Worm (Caenorhabditis elegans) whole organism, L1 larva: ENCODE results near the gene T16G1.3.

Experiments used
- C04F5.9 ChIP-seq: sonication (generic microtip); optimal IDR thresholded peaks from 2 replicates; lab custom pipeline; 2016; ENCODE audit warnings: missing genetic modification characterization, missing compliant biosample characterization
- C16A3.4 ChIP-seq: fragments of 150-350 bp; optimal IDR thresholded peaks from 2 replicates; lab custom pipeline; 2014; ENCODE audit warnings: missing biosample characterization, missing genetic modification characterization
- F16B12.6 ChIP-seq: fragments of 150-350 bp; optimal IDR thresholded peaks from 2 replicates; lab custom pipeline; 2014; ENCODE audit warnings: missing biosample characterization, missing genetic modification characterization
- Y116A8C.19 ChIP-seq: sonication (generic microtip); optimal IDR thresholded peaks from 2 replicates; lab custom pipeline; 2016; ENCODE audit warnings: missing compliant biosample characterization, missing genetic modification characterization, borderline replicate concordance
- aly-2 ChIP-seq: fragments of 150-350 bp; optimal IDR thresholded peaks from 2 replicates; lab custom pipeline; 2014; ENCODE audit warnings: missing biosample characterization, missing genetic modification characterization
- ama-1 ChIP-seq: fragments of 150-350 bp; optimal IDR thresholded peaks from 2 replicates; lab custom pipeline; 2014
- blmp-1 ChIP-seq: fragments of 150-350 bp; optimal IDR thresholded peaks from 2 replicates; lab custom pipeline; 2014; ENCODE audit warnings: missing biosample characterization, missing genetic modification characterization
- ceh-82 ChIP-seq, 3 experiments: fragments of 150-350 bp in 1 of 3; sonication (generic microtip) in 2 of 3; optimal IDR thresholded peaks; 2 replicates each; lab custom pipeline; 2014 to 2017; ENCODE audit warnings: missing biosample characterization in 3 of 3, missing genetic modification characterization in 3 of 3
- ceh-90 ChIP-seq: sonication (generic microtip); optimal IDR thresholded peaks from 2 replicates; lab custom pipeline; 2016; ENCODE audit warnings: missing genetic modification characterization, missing compliant biosample characterization
- dpl-1 ChIP-seq, 3 experiments: fragments of 150-350 bp in 2 of 3; sonication (generic microtip) in 1 of 3; optimal IDR thresholded peaks; 2 replicates each; lab custom pipeline; 2014 to 2017; ENCODE audit warnings: missing biosample characterization in 3 of 3, missing genetic modification characterization in 3 of 3, missing genetic modification reagents in 3 of 3
- dsc-1 ChIP-seq: sonication (generic microtip); optimal IDR thresholded peaks from 2 replicates; lab custom pipeline; 2016; ENCODE audit warnings: mild to moderate bottlenecking, missing genetic modification characterization, missing compliant biosample characterization
- efl-1 ChIP-seq, 4 experiments: fragments of 150-350 bp; optimal IDR thresholded peaks in 3 of 4; peaks in 1 of 4; 1 replicate in 1 of 4; 2 replicates in 3 of 4; lab custom pipeline; 2014; ENCODE audit warnings: missing biosample characterization in 2 of 4, missing genetic modification characterization in 2 of 4, missing genetic modification reagents in 2 of 4
- egl-27 ChIP-seq, 2 experiments: fragments of 150-350 bp in 1 of 2; sonication (generic microtip); optimal IDR thresholded peaks; 3 replicates each; lab custom pipeline; 2017 to 2018; ENCODE audit warnings: missing biosample characterization in 2 of 2, missing genetic modification characterization in 2 of 2, missing genetic modification reagents in 2 of 2
- elt-3 ChIP-seq, 6 experiments: fragments of 150-350 bp in 1 of 6; sonication (generic microtip); optimal IDR thresholded peaks; 2 replicates each; lab custom pipeline; 2017 to 2018; ENCODE audit warnings: missing biosample characterization in 6 of 6, missing genetic modification characterization in 6 of 6, inconsistent platforms in 1 of 6
- hlh-17 ChIP-seq: fragments of 200-800 bp; sonication (Bioruptor generic); optimal IDR thresholded peaks from 2 replicates; lab custom pipeline; 2018; ENCODE audit warnings: missing genetic modification characterization, mild to moderate bottlenecking, missing compliant biosample characterization, moderate library complexity, borderline replicate concordance
- hlh-4 ChIP-seq: sonication (generic microtip); optimal IDR thresholded peaks from 2 replicates; lab custom pipeline; 2016; ENCODE audit warnings: mild to moderate bottlenecking, missing genetic modification characterization, missing compliant biosample characterization
- hpl-2 ChIP-seq: fragments of 150-350 bp; optimal IDR thresholded peaks from 2 replicates; lab custom pipeline; 2014; ENCODE audit warnings: missing biosample characterization, missing genetic modification reagents, missing genetic modification characterization
- lin-14 ChIP-seq: fragments of 200-800 bp; sonication (Bioruptor generic); optimal IDR thresholded peaks from 2 replicates; lab custom pipeline; 2018; ENCODE audit warnings: mild to moderate bottlenecking, missing genetic modification characterization, moderate library complexity, missing compliant biosample characterization
- lin-15B ChIP-seq: fragments of 150-350 bp; sonication (generic microtip); optimal IDR thresholded peaks from 3 replicates; lab custom pipeline; 2014; ENCODE audit warnings: missing biosample characterization, missing genetic modification characterization
- lin-35 ChIP-seq, 2 experiments: fragments of 150-350 bp; optimal IDR thresholded peaks; 2 replicates each; lab custom pipeline; 2014; ENCODE audit warnings: missing biosample characterization in 2 of 2, missing genetic modification characterization in 2 of 2, missing genetic modification reagents in 2 of 2
- lir-3 ChIP-seq: sonication (generic microtip); optimal IDR thresholded peaks from 2 replicates; lab custom pipeline; 2016; ENCODE audit warnings: mild to moderate bottlenecking, missing genetic modification characterization, moderate library complexity, missing compliant biosample characterization; ENCODE audit not compliant: poor library complexity
- lsy-2 ChIP-seq, 2 experiments: fragments of 150-350 bp; optimal IDR thresholded peaks; 2 replicates each; lab custom pipeline; 2014; ENCODE audit warnings: missing biosample characterization in 2 of 2, missing genetic modification characterization in 2 of 2
- mab-9 ChIP-seq: fragments of 200-800 bp; sonication (Bioruptor generic); IDR thresholded peaks from 2 replicates; pipeline ENCODE4 v1.3.6; 2022; ENCODE audit warnings: missing genetic modification reagents, missing genetic modification characterization, missing compliant biosample characterization
- mdl-1 ChIP-seq, 2 experiments: fragments of 150-350 bp; optimal IDR thresholded peaks; 2 replicates each; lab custom pipeline; 2014 to 2017; ENCODE audit warnings: missing biosample characterization in 2 of 2, missing genetic modification characterization in 2 of 2, inconsistent platforms in 1 of 2
- mep-1 ChIP-seq: fragments of 150-350 bp; optimal IDR thresholded peaks from 2 replicates; lab custom pipeline; 2014; ENCODE audit warnings: missing biosample characterization, missing genetic modification characterization
- nhr-11 ChIP-seq: fragments of 150-350 bp; optimal IDR thresholded peaks from 2 replicates; lab custom pipeline; 2014; ENCODE audit warnings: missing biosample characterization, missing genetic modification characterization
- nhr-12 ChIP-seq: sonication (generic microtip); optimal IDR thresholded peaks from 2 replicates; lab custom pipeline; 2017; ENCODE audit warnings: missing biosample characterization, missing genetic modification characterization
- nhr-19 ChIP-seq: fragments of 200-800 bp; sonication (Bioruptor generic); conservative IDR thresholded peaks from 2 replicates; pipeline ENCODE4 v1.3.6; 2022; ENCODE audit warnings: missing genetic modification characterization, missing compliant biosample characterization
- nhr-20 ChIP-seq: sonication (generic microtip); optimal IDR thresholded peaks from 2 replicates; lab custom pipeline; 2016; ENCODE audit warnings: mild to moderate bottlenecking, missing genetic modification characterization, missing compliant biosample characterization
- nhr-47 ChIP-seq: sonication (generic microtip); optimal IDR thresholded peaks from 2 replicates; lab custom pipeline; 2016; ENCODE audit warnings: mild to moderate bottlenecking, missing genetic modification characterization, moderate library complexity, missing compliant biosample characterization
- nhr-71 ChIP-seq: sonication (generic microtip); optimal IDR thresholded peaks from 2 replicates; lab custom pipeline; 2016; ENCODE audit warnings: mild to moderate bottlenecking, missing genetic modification characterization, moderate library complexity, missing compliant biosample characterization
- nhr-77 ChIP-seq: fragments of 150-350 bp; optimal IDR thresholded peaks from 2 replicates; lab custom pipeline; 2014; ENCODE audit warnings: missing biosample characterization, missing genetic modification characterization
- nhr-84 ChIP-seq: sonication (generic microtip); optimal IDR thresholded peaks from 2 replicates; lab custom pipeline; 2017; ENCODE audit warnings: missing biosample characterization, missing genetic modification characterization
- nhr-85 ChIP-seq: sonication (generic microtip); peaks from one replicate; lab custom pipeline; 2016; ENCODE audit warnings: missing genetic modification characterization, inconsistent platforms, missing compliant biosample characterization
- nhr-90 ChIP-seq: sonication (generic microtip); optimal IDR thresholded peaks from 2 replicates; lab custom pipeline; 2016; ENCODE audit warnings: mild to moderate bottlenecking, missing genetic modification characterization, missing compliant biosample characterization; ENCODE audit not compliant: poor library complexity
- pax-3 ChIP-seq: fragments of 200-800 bp; sonication (Bioruptor generic); optimal IDR thresholded peaks from 2 replicates; lab custom pipeline; 2018; ENCODE audit warnings: mild to moderate bottlenecking, missing genetic modification characterization, moderate library complexity, missing compliant biosample characterization
- pqm-1 ChIP-seq: sonication (generic microtip); optimal IDR thresholded peaks from 3 replicates; lab custom pipeline; 2017; ENCODE audit warnings: missing biosample characterization, missing genetic modification characterization
- rnt-1 ChIP-seq: sonication (generic microtip); optimal IDR thresholded peaks from 2 replicates; lab custom pipeline; 2016; ENCODE audit warnings: mild to moderate bottlenecking, missing genetic modification characterization, moderate library complexity, missing compliant biosample characterization
- skn-1 ChIP-seq: fragments of 150-350 bp; optimal IDR thresholded peaks from 2 replicates; lab custom pipeline; 2014; ENCODE audit warnings: missing biosample characterization, missing genetic modification characterization
- snpc-4 ChIP-seq: fragments of 150-350 bp; optimal IDR thresholded peaks from 2 replicates; lab custom pipeline; 2014; ENCODE audit warnings: missing biosample characterization, missing genetic modification characterization
- snu-23 ChIP-seq: sonication (generic microtip); optimal IDR thresholded peaks from 2 replicates; lab custom pipeline; 2016; ENCODE audit warnings: missing genetic modification characterization, missing compliant biosample characterization
- sup-37 ChIP-seq: fragments of 200-800 bp; sonication (Bioruptor generic); optimal IDR thresholded peaks from 2 replicates; lab custom pipeline; 2018; ENCODE audit warnings: mild to moderate bottlenecking, missing genetic modification characterization, missing compliant biosample characterization
- swsn-7 ChIP-seq: sonication (generic microtip); optimal IDR thresholded peaks from 2 replicates; lab custom pipeline; 2016; ENCODE audit warnings: missing genetic modification characterization, missing compliant biosample characterization
- tbx-2 ChIP-seq: sonication (generic microtip); optimal IDR thresholded peaks from 2 replicates; lab custom pipeline; 2016; ENCODE audit warnings: missing genetic modification characterization, missing compliant biosample characterization
- tlp-1 ChIP-seq: fragments of 150-350 bp; optimal IDR thresholded peaks from 2 replicates; lab custom pipeline; 2014; ENCODE audit warnings: missing biosample characterization, missing genetic modification characterization
- unc-30 ChIP-seq: sonication (generic microtip); optimal IDR thresholded peaks from 2 replicates; lab custom pipeline; 2017; ENCODE audit warnings: missing biosample characterization, missing genetic modification characterization
- xbp-1 ChIP-seq: sonication (generic microtip); optimal IDR thresholded peaks from 2 replicates; lab custom pipeline; 2016; ENCODE audit warnings: missing genetic modification characterization, missing compliant biosample characterization
- zag-1 ChIP-seq: fragments of 150-350 bp; optimal IDR thresholded peaks from 2 replicates; lab custom pipeline; 2014; ENCODE audit warnings: missing biosample characterization, missing genetic modification characterization

Gene T16G1.3

ce11 chrV:12952287-12952686 lies 8.2 kb upstream of the T16G1.3 start, which contains the start of gene pqn-68 (continued):
- TF ChIP-seq mdl-1 (tag; optimal IDR thresholded peaks at IDR 0.05; lab: Kevin White, UChicago) (no peak), aly-2 (tag; lab: Kevin White, UChicago) (no peak), unc-30 (tag; lab: Kevin White, UChicago) (no peak), rnt-1 (tag; lab: Kevin White, UChicago) (peak; percentile 49), tlp-1 (tag; lab: Kevin White, UChicago) (no peak), lin-15B (tag; lab: Kevin White, UChicago) (no peak), C04F5.9 (tag; lab: Kevin White, UChicago) (no peak), hlh-17 (no peak), Y116A8C.19 (tag; lab: Kevin White, UChicago) (no peak), ama-1 (lab: Kevin White, UChicago) (no peak), ceh-82 (tag; optimal IDR thresholded peaks at IDR 0.05; lab: Kevin White, UChicago) (peak in 1 of 3 experiments; percentile 12), nhr-12 (tag; lab: Kevin White, UChicago) (no peak), dsc-1 (tag; lab: Kevin White, UChicago) (no peak), sup-37 (no peak), mab-9 (GFP tag; lab: Robert Waterston, UW) (no peak), elt-3 (tag; optimal IDR thresholded peaks at IDR 0.05; lab: Kevin White, UChicago) (no peak), lir-3 (no peak), zag-1 (tag; lab: Kevin White, UChicago) (no peak), F16B12.6 (tag; lab: Kevin White, UChicago) (no peak), nhr-84 (tag; lab: Kevin White, UChicago) (no peak), snpc-4 (no peak), mep-1 (no peak), ceh-90 (tag; lab: Kevin White, UChicago) (no peak), nhr-90 (no peak), hlh-4 (tag; lab: Kevin White, UChicago) (no peak), skn-1 (tag; lab: Kevin White, UChicago) (no peak), lsy-2 (tag; optimal IDR thresholded peaks at IDR 0.05; lab: Kevin White, UChicago) (peak; percentile 26 to 56), lin-35 (GFP tag; optimal IDR thresholded peaks at IDR 0.05; lab: Kevin White, UChicago) (peak; percentile 33 to 48), nhr-19 (no peak), hpl-2 (GFP tag; lab: Kevin White, UChicago) (no peak), efl-1 (optimal IDR thresholded peaks at IDR 0.05; lab: Kevin White, UChicago) (peak; percentile 30 to 41), efl-1 (GFP tag; optimal IDR thresholded peaks at IDR 0.05 in 1 of 2; lab: Kevin White, UChicago) (peak in 1 of 2 experiments; percentile 18), nhr-85 (tag; lab: Kevin White, UChicago) (no peak), nhr-71 (peak; percentile 30)

ce11 chrV:12950812-12951528 lies 6.8 kb upstream of the T16G1.3 start, which contains the start of the genes T16G1.9 and T16G1.18:
TSS of gene T16G1.9 (minus strand) at chrV:12950862.
TSS of gene T16G1.18 (plus strand) at chrV:12951304.
- TF ChIP-seq nhr-84 (tag; lab: Kevin White, UChicago) (no peak), blmp-1 (tag; lab: Kevin White, UChicago) (no peak), C16A3.4 (peak; percentile 9), nhr-71 (peak; percentile 49), mdl-1 (tag; optimal IDR thresholded peaks at IDR 0.05; lab: Kevin White, UChicago) (no peak), nhr-47 (peak; percentile 24), pax-3 (tag; lab: Kevin White, UChicago) (no peak), ceh-82 (tag; optimal IDR thresholded peaks at IDR 0.05; lab: Kevin White, UChicago) (peak in 2 of 3 experiments; percentile 21 to 47), nhr-19 (peak; percentile 27; the same call in 1 of the 2 replicates), swsn-7 (peak; percentile 19), snu-23 (GFP tag; lab: Kevin White, UChicago) (peak; percentile 56), rnt-1 (tag; lab: Kevin White, UChicago) (peak; percentile 27), xbp-1 (tag; lab: Kevin White, UChicago) (peak; percentile 36), unc-30 (tag; lab: Kevin White, UChicago) (no peak), tlp-1 (tag; lab: Kevin White, UChicago) (no peak), nhr-11 (tag; lab: Kevin White, UChicago) (no peak), nhr-12 (tag; lab: Kevin White, UChicago) (no peak), egl-27 (tag; optimal IDR thresholded peaks at IDR 0.05; lab: Kevin White, UChicago) (no peak), lin-15B (tag; lab: Kevin White, UChicago) (peak; percentile 12), nhr-77 (tag; lab: Kevin White, UChicago) (peak; percentile 30), efl-1 (optimal IDR thresholded peaks at IDR 0.05; lab: Kevin White, UChicago) (peak; percentile 58 to 65), efl-1 (GFP tag; optimal IDR thresholded peaks at IDR 0.05 in 1 of 2; lab: Kevin White, UChicago) (peak in 1 of 2 experiments; percentile 28), F16B12.6 (tag; lab: Kevin White, UChicago) (peak; percentile 7), sup-37 (no peak), nhr-20 (tag; lab: Kevin White, UChicago) (peak; percentile 25), lin-14 (GFP tag; lab: Kevin White, UChicago) (peak; percentile 77), Y116A8C.19 (tag; lab: Kevin White, UChicago) (no peak), pqm-1 (tag; lab: Kevin White, UChicago) (no peak), dpl-1 (GFP tag; optimal IDR thresholded peaks at IDR 0.05; lab: Kevin White, UChicago) (peak in 2 of 3 experiments; percentile 43 to 62), tbx-2 (peak; percentile 14), lin-35 (GFP tag; optimal IDR thresholded peaks at IDR 0.05; lab: Kevin White, UChicago) (peak; percentile 52 to 56)
